Fruit fly (Drosophila melanogaster) whole organism, embryonic: ENCODE data around the gene CG43291.

ENCODE experiments used
- Aef1 ChIP-seq: fragments of 200-800 bp; sonication (Bioruptor generic); IDR thresholded peaks from 3 replicates; pipeline ENCODE4 v1.3.6; 2022; ENCODE audit warnings: missing biosample characterization, missing genetic modification characterization
- Awh ChIP-seq: fragments of 200-800 bp; sonication (Bioruptor generic); IDR thresholded peaks from 2 replicates; pipeline ENCODE4, ENCODE4 v1.3.6; 2022; ENCODE audit warnings: missing biosample characterization, missing genetic modification characterization
- BtbVII ChIP-seq: fragments of 200-800 bp; sonication (Bioruptor generic); optimal IDR thresholded peaks from 3 replicates; lab custom pipeline; 2017; ENCODE audit warnings: missing biosample characterization, mild to moderate bottlenecking, missing genetic modification characterization
- CG11504 ChIP-seq: fragments of 200-800 bp; sonication (Bioruptor generic); optimal IDR thresholded peaks from 3 replicates; lab custom pipeline; 2019; ENCODE audit warnings: missing biosample characterization, mild to moderate bottlenecking, missing genetic modification characterization, moderate library complexity
- CG11695 ChIP-seq: fragments of 200-800 bp; sonication (Bioruptor generic); IDR thresholded peaks from 3 replicates; pipeline ENCODE4 v1.3.6; 2022; ENCODE audit warnings: missing biosample characterization, missing genetic modification characterization
- CG12104 ChIP-seq: fragments of 200-800 bp; sonication (Bioruptor generic); optimal IDR thresholded peaks from 3 replicates; lab custom pipeline; 2016; ENCODE audit warnings: missing biosample characterization, missing genetic modification characterization
- CG12299 ChIP-seq: fragments of 200-800 bp; sonication (Bioruptor generic); optimal IDR thresholded peaks from 2 replicates; lab custom pipeline; 2018; ENCODE audit warnings: missing biosample characterization, mild to moderate bottlenecking, missing genetic modification characterization
- CG13894 ChIP-seq: fragments of 200-800 bp; sonication (Bioruptor generic); optimal IDR thresholded peaks from 3 replicates; lab custom pipeline; 2018; ENCODE audit warnings: missing biosample characterization, mild to moderate bottlenecking, missing genetic modification characterization, moderate library complexity
- CG14860 ChIP-seq: fragments of 200-800 bp; sonication (Bioruptor generic); IDR thresholded peaks from 3 replicates; pipeline ENCODE4 v1.3.6; 2022; ENCODE audit warnings: missing biosample characterization, missing genetic modification characterization; ENCODE audit not compliant: partially characterized antibody
- CG2129 ChIP-seq: fragments of 200-800 bp; sonication (Bioruptor generic); IDR thresholded peaks from 2 replicates; pipeline ENCODE4 v1.3.6; 2022; ENCODE audit warnings: missing biosample characterization, missing genetic modification characterization; ENCODE audit not compliant: partially characterized antibody
- CG32772 ChIP-seq: fragments of 200-800 bp; sonication (Bioruptor generic); IDR thresholded peaks from 2 replicates; pipeline ENCODE4 v1.3.6; 2022; ENCODE audit warnings: missing biosample characterization, missing genetic modification characterization
- CG3838 ChIP-seq: fragments of 200-800 bp; sonication (Bioruptor generic); optimal IDR thresholded peaks from 3 replicates; lab custom pipeline; 2016; ENCODE audit warnings: missing biosample characterization, missing genetic modification characterization
- CG6175 ChIP-seq: fragments of 200-800 bp; sonication (Bioruptor generic); IDR thresholded peaks from 3 replicates; pipeline ENCODE4 v1.3.6; 2022; ENCODE audit warnings: missing biosample characterization, missing genetic modification characterization
- CG6272 ChIP-seq: fragments of 200-800 bp; sonication (Bioruptor generic); IDR thresholded peaks from 2 replicates; pipeline ENCODE4 v1.3.6; 2022; ENCODE audit warnings: missing biosample characterization, missing genetic modification characterization
- CG7271 ChIP-seq: fragments of 200-800 bp; sonication (Bioruptor generic); optimal IDR thresholded peaks from 2 replicates; lab custom pipeline; 2018; ENCODE audit warnings: missing biosample characterization, mild to moderate bottlenecking, missing genetic modification characterization, moderate library complexity
- CG7928 ChIP-seq: fragments of 200-800 bp; sonication (Bioruptor generic); optimal IDR thresholded peaks from 2 replicates; lab custom pipeline; 2017; ENCODE audit warnings: missing biosample characterization, mild to moderate bottlenecking, missing genetic modification characterization
- D19A ChIP-seq: fragments of 200-800 bp; optimal IDR thresholded peaks from 3 replicates; lab custom pipeline; 2019; ENCODE audit warnings: missing biosample characterization, mild to moderate bottlenecking, missing genetic modification characterization, moderate library complexity
- D19B ChIP-seq: fragments of 200-800 bp; sonication (Bioruptor generic); optimal IDR thresholded peaks from 2 replicates; lab custom pipeline; 2017; ENCODE audit warnings: missing biosample characterization, mild to moderate bottlenecking, missing genetic modification characterization
- Dbx ChIP-seq: fragments of 200-800 bp; sonication (Bioruptor generic); IDR thresholded peaks from 3 replicates; pipeline ENCODE4 v1.3.6; 2022; ENCODE audit warnings: missing biosample characterization, missing genetic modification characterization
- Dek ChIP-seq: fragments of 200-800 bp; sonication (Bioruptor generic); optimal IDR thresholded peaks from 3 replicates; lab custom pipeline; 2019; ENCODE audit warnings: missing biosample characterization, mild to moderate bottlenecking, missing genetic modification characterization, moderate library complexity
- Dip3 ChIP-seq: fragments of 200-800 bp; sonication (Bioruptor generic); optimal IDR thresholded peaks from 3 replicates; lab custom pipeline; 2016; ENCODE audit warnings: missing biosample characterization, missing genetic modification characterization
- GATAe ChIP-seq: fragments of 200-800 bp; sonication (Bioruptor generic); conservative IDR thresholded peaks from 2 replicates; pipeline ENCODE4 v1.3.6; 2022; ENCODE audit warnings: missing biosample characterization, missing genetic modification characterization
- HHEX ChIP-seq: fragments of 200-800 bp; sonication (Bioruptor generic); optimal IDR thresholded peaks from 3 replicates; lab custom pipeline; 2017; ENCODE audit warnings: missing biosample characterization, mild to moderate bottlenecking, missing genetic modification characterization, missing genetic modification reagents
- HLHmδ ChIP-seq: fragments of 200-800 bp; sonication (Bioruptor generic); optimal IDR thresholded peaks from 2 replicates; lab custom pipeline; 2018; ENCODE audit warnings: missing biosample characterization, mild to moderate bottlenecking, missing genetic modification characterization, moderate library complexity
- Hr3 ChIP-seq: fragments of 200-800 bp; sonication (Bioruptor generic); optimal IDR thresholded peaks from 3 replicates; lab custom pipeline; 2016; ENCODE audit warnings: missing biosample characterization, missing genetic modification characterization
- Hsf ChIP-seq: fragments of 200-800 bp; sonication (Bioruptor generic); optimal IDR thresholded peaks from 3 replicates; lab custom pipeline; 2016; ENCODE audit warnings: missing biosample characterization, missing genetic modification characterization
- MESR4 ChIP-seq: fragments of 200-800 bp; sonication (Bioruptor generic); optimal IDR thresholded peaks from 2 replicates; lab custom pipeline; 2018; ENCODE audit warnings: missing biosample characterization, mild to moderate bottlenecking, missing genetic modification characterization, moderate library complexity
- Sin3A ChIP-seq: fragments of >200 bp; optimal IDR thresholded peaks from 2 replicates; lab custom pipeline; 2018
- Six4 ChIP-seq: fragments of 200-800 bp; sonication (Bioruptor generic); optimal IDR thresholded peaks from 2 replicates; lab custom pipeline; 2016; ENCODE audit warnings: missing biosample characterization, missing genetic modification characterization
- Taf1 ChIP-seq: fragments of 200-800 bp; sonication (Bioruptor generic); IDR thresholded peaks from 2 replicates; pipeline ENCODE4 v1.3.6; 2022; ENCODE audit warnings: missing biosample characterization, missing genetic modification characterization
- YL-1 ChIP-seq: fragments of 200-800 bp; sonication (Bioruptor generic); optimal IDR thresholded peaks from 3 replicates; lab custom pipeline; 2017; ENCODE audit warnings: missing biosample characterization, mild to moderate bottlenecking, missing genetic modification characterization
- ash1 ChIP-seq: fragments of 200-800 bp; sonication (Bioruptor generic); optimal IDR thresholded peaks from 2 replicates; lab custom pipeline; 2018; ENCODE audit warnings: missing biosample characterization, mild to moderate bottlenecking, missing genetic modification characterization
- caup ChIP-seq: fragments of 200-800 bp; sonication (Bioruptor generic); optimal IDR thresholded peaks from 3 replicates; lab custom pipeline; 2017; ENCODE audit warnings: missing biosample characterization, mild to moderate bottlenecking, missing genetic modification characterization, moderate library complexity; ENCODE audit not compliant: severe bottlenecking
- chinmo ChIP-seq: fragments of 200-800 bp; sonication (Bioruptor generic); IDR thresholded peaks from 4 replicates; pipeline ENCODE4 v1.3.6; 2022; ENCODE audit warnings: missing biosample characterization, missing genetic modification characterization; ENCODE audit not compliant: partially characterized antibody
- esg ChIP-seq: fragments of 200-800 bp; sonication (Bioruptor generic); conservative IDR thresholded peaks from 2 replicates; pipeline ENCODE4 v1.3.6; 2022; ENCODE audit warnings: missing biosample characterization, missing genetic modification characterization
- exex ChIP-seq: fragments of 200-800 bp; sonication (Bioruptor generic); optimal IDR thresholded peaks from 4 replicates; lab custom pipeline; 2018; ENCODE audit warnings: missing biosample characterization, mild to moderate bottlenecking, missing genetic modification characterization, moderate library complexity
- h ChIP-seq: fragments of >200 bp; optimal IDR thresholded peaks from 2 replicates; lab custom pipeline; 2017
- jigr1 ChIP-seq: fragments of 200-800 bp; sonication (Bioruptor generic); IDR thresholded peaks from 3 replicates; pipeline ENCODE4 v1.3.6; 2022; ENCODE audit warnings: missing biosample characterization, missing genetic modification characterization
- klu ChIP-seq: fragments of 200-800 bp; sonication (Bioruptor generic); IDR thresholded peaks from 2 replicates; pipeline ENCODE4 v1.3.6; 2022; ENCODE audit warnings: missing biosample characterization, missing genetic modification characterization
- knrl ChIP-seq: fragments of 200-800 bp; sonication (Bioruptor generic); IDR thresholded peaks from 3 replicates; pipeline ENCODE4 v1.3.6; 2022; ENCODE audit warnings: missing biosample characterization, missing genetic modification characterization; ENCODE audit not compliant: partially characterized antibody
- lola ChIP-seq, 3 experiments: fragments of >200 bp in 2 of 3; fragments of 200-800 bp in 1 of 3; sonication (Bioruptor generic) in 1 of 3; optimal IDR thresholded peaks; 2 replicates each; lab custom pipeline; 2017 to 2019; ENCODE audit warnings: missing biosample characterization in 3 of 3, missing genetic modification characterization in 3 of 3, mild to moderate bottlenecking in 1 of 3, moderate library complexity in 1 of 3
- mam ChIP-seq: fragments of 200-800 bp; sonication (Bioruptor generic); optimal IDR thresholded peaks from 3 replicates; lab custom pipeline; 2016; ENCODE audit warnings: missing biosample characterization, missing genetic modification characterization
- nerfin-1 ChIP-seq: fragments of 200-800 bp; sonication (Bioruptor generic); optimal IDR thresholded peaks from 3 replicates; lab custom pipeline; 2019; ENCODE audit warnings: missing biosample characterization, mild to moderate bottlenecking, missing genetic modification characterization, moderate library complexity
- repo ChIP-seq: fragments of 200-800 bp; sonication (Bioruptor generic); optimal IDR thresholded peaks from 2 replicates; lab custom pipeline; 2016; ENCODE audit warnings: missing biosample characterization, missing genetic modification characterization
- rib ChIP-seq: fragments of 200-800 bp; sonication (Bioruptor generic); IDR thresholded peaks from 2 replicates; pipeline ENCODE4 v1.3.6; 2022; ENCODE audit warnings: missing biosample characterization, missing genetic modification characterization
- sc ChIP-seq, 3 experiments: fragments of >200 bp in 2 of 3; fragments of 200-800 bp in 1 of 3; sonication (Bioruptor generic) in 1 of 3; optimal IDR thresholded peaks; 2 replicates in 2 of 3; 3 replicates in 1 of 3; lab custom pipeline; 2017; ENCODE audit warnings: mild to moderate bottlenecking in 1 of 3, missing biosample characterization in 1 of 3, missing genetic modification characterization in 1 of 3, missing genetic modification reagents in 1 of 3
- slou ChIP-seq: fragments of 200-800 bp; sonication (Bioruptor generic); optimal IDR thresholded peaks from 3 replicates; lab custom pipeline; 2016; ENCODE audit warnings: missing biosample characterization, missing genetic modification characterization
- tx ChIP-seq: fragments of 200-800 bp; sonication (Bioruptor generic); optimal IDR thresholded peaks from 2 replicates; lab custom pipeline; 2016; ENCODE audit warnings: missing biosample characterization, missing genetic modification characterization
- zfh2 ChIP-seq: fragments of 200-800 bp; sonication (Bioruptor generic); optimal IDR thresholded peaks from 2 replicates; lab custom pipeline; 2016; ENCODE audit warnings: missing biosample characterization, missing genetic modification characterization

Gene CG43291

DNA sequence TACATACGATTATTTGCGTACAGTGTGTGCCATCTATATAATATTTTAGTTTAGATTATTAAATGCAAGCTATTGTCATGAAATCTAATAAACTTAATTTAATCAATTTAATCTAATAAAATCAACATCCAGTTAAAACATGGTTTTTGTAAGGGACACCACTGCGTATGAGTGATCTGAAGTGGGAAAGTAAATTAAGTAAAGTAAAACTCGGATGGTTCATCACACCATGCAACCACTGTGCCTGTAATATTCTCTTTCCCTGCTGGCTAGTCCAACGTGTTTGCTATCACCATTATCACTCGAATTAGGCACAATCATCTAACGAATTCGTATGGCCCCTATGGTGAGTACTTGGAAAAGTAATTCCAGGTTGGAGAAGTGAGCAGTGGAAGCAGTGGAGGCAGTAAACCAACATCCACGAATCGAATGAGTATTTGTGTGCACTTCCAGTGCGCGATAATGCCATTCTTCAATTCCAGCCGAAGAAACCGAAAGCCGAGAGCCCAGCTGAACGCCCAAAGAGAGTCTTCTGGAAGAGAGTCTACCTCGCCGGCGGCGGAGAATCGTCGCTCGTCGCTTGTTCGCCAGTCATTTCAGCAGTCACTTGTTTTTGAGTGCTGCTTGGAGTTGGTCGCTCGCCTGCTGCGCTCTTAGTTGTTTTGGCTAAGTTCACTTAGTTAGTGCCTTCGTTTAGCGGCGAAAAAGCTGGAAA, 44.3 kb upstream of the CG43291 start, which contains the start of gene red (continued):
- TF ChIP-seq HHEX (peak; percentile 82), Dip3 (GFP tag; lab: Kevin White, UChicago) (peak; percentile 68), nerfin-1 (tag; lab: Kevin White, UChicago) (peak; percentile 55), caup (GFP tag; lab: Kevin White, UChicago) (peak; percentile 72), CG3838 (GFP tag; lab: Kevin White, UChicago) (no peak), knrl (GFP tag; lab: Robert Waterston, UW) (no peak), CG12104 (GFP tag; lab: Kevin White, UChicago) (peak; percentile 57), klu (GFP tag; lab: Robert Waterston, UW) (no peak), Sin3A (lab: Kevin White, UChicago) (no peak), tx (GFP tag; lab: Kevin White, UChicago) (peak; percentile 24), Six4 (GFP tag; lab: Kevin White, UChicago) (peak; percentile 65), Dek (peak; percentile 62), CG7928 (GFP tag; lab: Kevin White, UChicago) (peak; percentile 29), Hsf (GFP tag; lab: Kevin White, UChicago) (peak; percentile 62), CG12299 (tag; lab: Kevin White, UChicago) (peak; percentile 47), BtbVII (GFP tag; lab: Kevin White, UChicago) (peak; percentile 70), MESR4 (no peak), CG6272 (GFP tag; lab: Robert Waterston, UW) (peak; percentile 46), Hr3 (peak; percentile 64), slou (no peak), GATAe (GFP tag; lab: Robert Waterston, UW) (peak; percentile 52), YL-1 (peak; percentile 37), zfh2 (GFP tag; lab: Kevin White, UChicago) (peak; percentile 62), Awh (GFP tag; lab: Robert Waterston, UW) (peak; percentile 52; the same call in 1 of the 2 replicates), CG11504 (tag; lab: Kevin White, UChicago) (peak; percentile 84), CG2129 (no peak), rib (GFP tag; lab: Robert Waterston, UW) (no peak; the same call in 1 of the 2 replicates), CG6175 (0 out of 3 replicates have a peak, but pooled peaks have one; percentile 27), Dbx (GFP tag; lab: Robert Waterston, UW) (peak; percentile 81), exex (tag; lab: Kevin White, UChicago) (peak; percentile 96), CG7271 (tag; lab: Kevin White, UChicago) (peak; percentile 27), esg (GFP tag; lab: Robert Waterston, UW) (peak; percentile 66), Aef1 (GFP tag; lab: Robert Waterston, UW) (peak; percentile 63), Taf1 (GFP tag; lab: Robert Waterston, UW) (peak; percentile 66), HLHmδ (GFP tag; lab: Kevin White, UChicago) (no peak), D19A (tag; lab: Kevin White, UChicago) (peak; percentile 65), sc (optimal IDR thresholded peaks at IDR 0.05; lab: Kevin White, UChicago) (no peak), sc (GFP tag; optimal IDR thresholded peaks at IDR 0.05; lab: Kevin White, UChicago) (no peak), mam (GFP tag; lab: Kevin White, UChicago) (peak; percentile 63), chinmo (GFP tag; lab: Robert Waterston, UW) (peak; percentile 90), h (lab: Kevin White, UChicago) (no peak), D19B (GFP tag; lab: Kevin White, UChicago) (peak; percentile 64), CG11695 (GFP tag; lab: Robert Waterston, UW) (peak; percentile 83), jigr1 (GFP tag; lab: Robert Waterston, UW) (no peak), ash1 (no peak), CG32772 (GFP tag; lab: Robert Waterston, UW) (peak; percentile 43; the same call in 1 of the 2 replicates), CG13894 (tag; lab: Kevin White, UChicago) (peak; percentile 57), lola (GFP tag; optimal IDR thresholded peaks at IDR 0.05; lab: Kevin White, UChicago) (peak in 1 of 3 experiments; percentile 35), CG14860 (GFP tag; lab: Robert Waterston, UW) (no peak), repo (GFP tag; lab: Kevin White, UChicago) (no peak)
